Fruit fly (Drosophila melanogaster): Measurements from ENCODE around the gene Mau2.
A peak's percentile ranks its signal among the peaks of the same experiment; 100 is the strongest.

Mau2 gene

DNA sequence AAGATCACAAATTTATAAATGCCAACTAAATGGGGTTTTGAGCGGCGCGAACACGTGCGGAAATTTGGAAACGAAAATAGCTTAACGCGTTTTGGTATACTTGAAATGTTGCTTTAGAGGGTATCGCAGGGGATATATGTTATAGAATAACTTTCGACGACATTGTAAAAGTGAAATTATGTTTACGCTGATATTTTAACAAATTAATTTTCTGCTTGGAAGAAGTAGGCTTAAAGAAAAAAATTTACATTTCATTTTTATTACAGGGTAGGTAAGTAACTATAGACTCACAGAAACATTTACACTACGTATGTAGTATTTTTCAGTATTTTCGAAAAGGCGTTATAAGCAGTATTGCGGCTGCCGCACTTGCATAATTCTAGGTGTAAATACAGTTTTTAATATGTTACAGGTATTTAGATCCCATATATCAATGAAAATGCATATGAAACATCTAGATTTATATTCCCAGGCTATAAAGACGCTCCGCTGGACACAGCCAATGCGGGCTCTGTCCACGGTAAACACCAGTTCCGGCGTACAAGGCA lies 20.4 kb downstream of the Mau2 start, which contains the start of the genes Art3 and mRpS10 (continued):
- TF ChIP-seq Scr (GFP tag; IDR thresholded peaks at IDR 0.05; ENCODE audit: partially characterized antibody) (peak; percentile 40), HHEX (GFP tag; optimal IDR thresholded peaks at IDR 0.05) (peak; percentile 100), lilli (GFP tag; optimal IDR thresholded peaks at IDR 0.05) (peak; percentile 100), Taf1 (GFP tag; IDR thresholded peaks at IDR 0.05) (peak; percentile 100), CG14667 (GFP tag; IDR thresholded peaks at IDR 0.05) (peak; percentile 100), CG34376 (GFP tag; optimal IDR thresholded peaks at IDR 0.05) (peak; percentile 100), dimm (GFP tag; IDR thresholded peaks at IDR 0.05) (peak; percentile 100), hb (GFP tag; IDR thresholded peaks at IDR 0.05; ENCODE audit: partially characterized antibody) (no peak), CG8478 (optimal IDR thresholded peaks at IDR 0.05) (no peak), btn (GFP tag; optimal IDR thresholded peaks at IDR 0.05) (peak; percentile 99), Lhr (GFP tag; optimal IDR thresholded peaks at IDR 0.05) (peak; percentile 99), CG7357 (GFP tag; IDR thresholded peaks at IDR 0.05) (peak; percentile 99), Dip2 (GFP tag; IDR thresholded peaks at IDR 0.05) (peak; percentile 84), sug (tag; optimal IDR thresholded peaks at IDR 0.05) (peak; percentile 100), toy (GFP tag; IDR thresholded peaks at IDR 0.05) (peak; percentile 100), Aef1 (GFP tag; IDR thresholded peaks at IDR 0.05) (peak; percentile 100), gsb-n (tag; optimal IDR thresholded peaks at IDR 0.05) (peak; percentile 100), dysf (GFP tag; IDR thresholded peaks at IDR 0.05) (peak; percentile 100), ci (GFP tag; IDR thresholded peaks at IDR 0.05) (peak; percentile 100), CG2116 (GFP tag; optimal IDR thresholded peaks at IDR 0.05) (peak; percentile 94), yki (optimal IDR thresholded peaks at IDR 0.05) (no peak), TFAM (GFP tag; optimal IDR thresholded peaks at IDR 0.05) (peak; percentile 97), Dbx (GFP tag; IDR thresholded peaks at IDR 0.05) (peak; percentile 100), dmrt11E (tag; optimal IDR thresholded peaks at IDR 0.05) (peak; percentile 100), gem (tag; optimal IDR thresholded peaks at IDR 0.05) (peak; percentile 100), CG33213 (GFP tag; optimal IDR thresholded peaks at IDR 0.05) (peak; percentile 100), gro (GFP tag; optimal IDR thresholded peaks at IDR 0.05) (peak; percentile 100), CG9876 (GFP tag; optimal IDR thresholded peaks at IDR 0.05) (peak; percentile 99), CG32767 (GFP tag; IDR thresholded peaks at IDR 0.05) (peak; percentile 100), Abd-B (GFP tag; optimal IDR thresholded peaks at IDR 0.05) (peak; percentile 100), CG17568 (GFP tag; optimal IDR thresholded peaks at IDR 0.05) (no peak), CG7786 (GFP tag; optimal IDR thresholded peaks at IDR 0.05) (peak; percentile 100), CG5180 (GFP tag; optimal IDR thresholded peaks at IDR 0.05) (peak; percentile 94), Mrtf (GFP tag; IDR thresholded peaks at IDR 0.05) (peak; percentile 100), stc (GFP tag; IDR thresholded peaks at IDR 0.05) (peak; percentile 100), CG10274 (GFP tag; optimal IDR thresholded peaks at IDR 0.05) (peak; percentile 96), CG15601 (tag; optimal IDR thresholded peaks at IDR 0.05) (peak; percentile 99), NC2α (GFP tag; optimal IDR thresholded peaks at IDR 0.05) (peak; percentile 99), zfh2 (GFP tag; optimal IDR thresholded peaks at IDR 0.05) (peak; percentile 100), en (GFP tag; optimal IDR thresholded peaks at IDR 0.05) (peak; percentile 100), CG13424 (tag; optimal IDR thresholded peaks at IDR 0.05) (peak; percentile 100), CG3163 (GFP tag; optimal IDR thresholded peaks at IDR 0.05) (peak; percentile 96), pzg (GFP tag; optimal IDR thresholded peaks at IDR 0.05) (peak; percentile 76), Eip74EF (GFP tag; optimal IDR thresholded peaks at IDR 0.05) (peak in 1 of 2 experiments; percentile 99), al (GFP tag; IDR thresholded peaks at IDR 0.05) (peak; percentile 100), knrl (GFP tag; IDR thresholded peaks at IDR 0.05; ENCODE audit: partially characterized antibody) (peak; percentile 51; the same call in 1 of the 3 replicates), CG11723 (GFP tag; optimal IDR thresholded peaks at IDR 0.05) (peak; percentile 99), Mes4 (GFP tag; optimal IDR thresholded peaks at IDR 0.05) (peak; percentile 100), CG13624 (GFP tag; optimal IDR thresholded peaks at IDR 0.05) (peak; percentile 100), HLH54F (GFP tag; optimal IDR thresholded peaks at IDR 0.05) (peak; percentile 100), stwl (tag; optimal IDR thresholded peaks at IDR 0.05) (peak; percentile 98)

All from whole organism, embryonic.